Fruit fly (Drosophila melanogaster) whole organism, embryonic: Measurements from ENCODE around the gene CG8136.

Experiments used
- CG13123 ChIP-seq: fragments of 200-800 bp; sonication (Bioruptor generic); optimal IDR thresholded peaks from 2 replicates; lab custom pipeline; 2016; ENCODE audit warnings: missing biosample characterization, missing genetic modification characterization
- CG13775 ChIP-seq: fragments of 200-800 bp; sonication (Bioruptor generic); optimal IDR thresholded peaks from 3 replicates; lab custom pipeline; 2017; ENCODE audit warnings: missing biosample characterization, mild to moderate bottlenecking, missing genetic modification characterization
- CG14965 ChIP-seq: fragments of 200-800 bp; sonication (Bioruptor generic); optimal IDR thresholded peaks from 2 replicates; lab custom pipeline; 2016; ENCODE audit warnings: missing biosample characterization, missing genetic modification characterization, borderline replicate concordance
- CG17328 ChIP-seq: fragments of 200-800 bp; sonication (Bioruptor generic); IDR thresholded peaks from 2 replicates; pipeline ENCODE4 v1.3.6; 2022; ENCODE audit warnings: missing biosample characterization, missing genetic modification characterization
- CG18262 ChIP-seq: fragments of 200-800 bp; optimal IDR thresholded peaks from 3 replicates; lab custom pipeline; 2019; ENCODE audit warnings: missing biosample characterization, mild to moderate bottlenecking, missing genetic modification characterization, moderate library complexity
- CG42726 ChIP-seq: fragments of 200-800 bp; sonication (Bioruptor generic); IDR thresholded peaks from 2 replicates; pipeline ENCODE4 v1.3.6; 2022; ENCODE audit warnings: missing biosample characterization, missing genetic modification characterization; ENCODE audit not compliant: partially characterized antibody
- CG7271 ChIP-seq: fragments of 200-800 bp; sonication (Bioruptor generic); optimal IDR thresholded peaks from 2 replicates; lab custom pipeline; 2018; ENCODE audit warnings: missing biosample characterization, mild to moderate bottlenecking, missing genetic modification characterization, moderate library complexity
- CG9609 ChIP-seq: fragments of 200-800 bp; sonication (Bioruptor generic); optimal IDR thresholded peaks from 3 replicates; lab custom pipeline; 2016; ENCODE audit warnings: missing biosample characterization, missing genetic modification characterization
- CG9817 ChIP-seq: fragments of 200-800 bp; sonication (Bioruptor generic); optimal IDR thresholded peaks from 2 replicates; lab custom pipeline; 2018; ENCODE audit warnings: missing biosample characterization, mild to moderate bottlenecking, missing genetic modification characterization, moderate library complexity
- Mrtf ChIP-seq: fragments of 200-800 bp; sonication (Bioruptor generic); IDR thresholded peaks from 3 replicates; pipeline ENCODE4 v1.3.6; 2022; ENCODE audit warnings: missing biosample characterization, missing genetic modification characterization
- kni ChIP-seq: fragments of 200-800 bp; sonication (Bioruptor generic); optimal IDR thresholded peaks from 3 replicates; lab custom pipeline; 2017; ENCODE audit warnings: mild to moderate bottlenecking, missing biosample characterization, missing genetic modification reagents, missing genetic modification characterization
- mld ChIP-seq: fragments of 200-800 bp; sonication (Bioruptor generic); IDR thresholded peaks from 3 replicates; pipeline ENCODE4 v1.3.6; 2022; ENCODE audit warnings: missing biosample characterization, missing genetic modification characterization; ENCODE audit not compliant: partially characterized antibody
- salm ChIP-seq: fragments of 200-800 bp; sonication (Bioruptor generic); optimal IDR thresholded peaks from 2 replicates; lab custom pipeline; 2018; ENCODE audit warnings: missing biosample characterization, mild to moderate bottlenecking, missing genetic modification characterization
- sc ChIP-seq, 3 experiments: fragments of >200 bp in 2 of 3; fragments of 200-800 bp in 1 of 3; sonication (Bioruptor generic) in 1 of 3; optimal IDR thresholded peaks; 2 replicates in 2 of 3; 3 replicates in 1 of 3; lab custom pipeline; 2017; ENCODE audit warnings: mild to moderate bottlenecking in 1 of 3, missing biosample characterization in 1 of 3, missing genetic modification characterization in 1 of 3, missing genetic modification reagents in 1 of 3

DNA sequence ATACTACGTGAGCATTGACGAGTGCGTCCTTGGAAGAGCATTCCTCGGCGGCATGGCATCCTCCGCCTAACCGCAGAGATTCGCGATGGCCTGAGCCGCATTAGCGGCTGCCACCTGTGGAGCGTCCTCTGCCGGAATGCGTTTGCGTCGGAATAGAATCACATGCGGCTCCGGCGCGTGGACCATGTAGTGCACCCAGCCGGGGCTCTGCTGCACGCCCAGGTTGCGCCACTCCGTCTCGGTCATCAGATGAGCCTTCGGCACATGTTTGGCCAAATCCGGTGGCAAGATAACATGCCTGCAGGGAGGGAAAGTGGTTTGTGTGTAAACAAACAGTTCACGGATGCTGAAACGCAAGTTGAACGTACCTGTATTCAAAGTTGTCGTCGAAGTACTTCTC lies 5.8 kb upstream of the CG8136 start:
- TF ChIP-seq CG17328: no peak
- no peak for TF ChIP-seq sc (optimal IDR thresholded peaks at IDR 0.05; lab: Kevin White, UChicago)
- no peak for TF ChIP-seq sc (GFP tag; optimal IDR thresholded peaks at IDR 0.05; lab: Kevin White, UChicago)
- TF ChIP-seq CG9817 (tag; lab: Kevin White, UChicago): no peak
- TF ChIP-seq CG13775: no peak
- no peak for TF ChIP-seq CG14965 (GFP tag; lab: Kevin White, UChicago)
- no peak for TF ChIP-seq CG9609
- no peak for TF ChIP-seq CG7271 (tag; lab: Kevin White, UChicago)
- no peak for TF ChIP-seq salm (tag; lab: Kevin White, UChicago)
- no peak for TF ChIP-seq mld
- TF ChIP-seq kni (GFP tag; lab: Kevin White, UChicago): no peak
- TF ChIP-seq CG13123 (GFP tag; lab: Kevin White, UChicago): no peak
- TF ChIP-seq CG18262: no peak
- no peak for TF ChIP-seq CG42726 (GFP tag; lab: Robert Waterston, UW)
- no peak for TF ChIP-seq Mrtf (GFP tag; lab: Robert Waterston, UW)
